Worm (Caenorhabditis elegans) whole organism, mixed stage, embryonic: Measurements from ENCODE around the gene F10E9.4.

Experiments used
- ces-1 ChIP-seq: fragments of 150-350 bp; optimal IDR thresholded peaks from 2 replicates; lab custom pipeline; 2014; ENCODE audit warnings: missing biosample characterization, missing genetic modification reagents, missing genetic modification characterization
- elt-1 ChIP-seq: sonication (generic microtip); optimal IDR thresholded peaks from 2 replicates; lab custom pipeline; 2017; ENCODE audit warnings: missing genetic modification characterization, mild to moderate bottlenecking, missing compliant biosample characterization, antibody characterized with exemption, moderate library complexity, borderline replicate concordance; ENCODE audit not compliant: insufficient read depth
- lin-13 ChIP-seq: fragments of 150-350 bp; optimal IDR thresholded peaks from 2 replicates; lab custom pipeline; 2014; ENCODE audit warnings: missing biosample characterization, missing genetic modification characterization
- lin-32 ChIP-seq: fragments of 200-800 bp; sonication (Bioruptor generic); optimal IDR thresholded peaks from 2 replicates; lab custom pipeline; 2018; ENCODE audit warnings: mild to moderate bottlenecking, missing genetic modification characterization, missing compliant biosample characterization
- lsy-2 ChIP-seq: fragments of 150-350 bp; optimal IDR thresholded peaks from 2 replicates; lab custom pipeline; 2014; ENCODE audit warnings: missing biosample characterization, missing genetic modification characterization
- snpc-4 ChIP-seq: fragments of 150-350 bp; optimal IDR thresholded peaks from 2 replicates; lab custom pipeline; 2014; ENCODE audit warnings: missing biosample characterization, missing genetic modification characterization

ce11 chrIII:8305304-8305703 lies 3.0 kb upstream of the F10E9.4 start:
- no peak for TF ChIP-seq lsy-2 (tag; lab: Kevin White, UChicago)
- TF ChIP-seq ces-1: no peak
- no peak for TF ChIP-seq lin-13
- no peak for TF ChIP-seq lin-32 (GFP tag; lab: Kevin White, UChicago)
- TF ChIP-seq elt-1: no peak
- no peak for TF ChIP-seq snpc-4 (tag; lab: Kevin White, UChicago)
